Fruit fly (Drosophila melanogaster): ENCODE results near the gene CG42238.

The CG42238 gene

dm6 chr2L:21096448-21096994 is 44.6 kb upstream of the CG42238 start, which contains the start of gene CG34136 (continued):
- no peak for TF ChIP-seq CG32772 (GFP tag; IDR thresholded peaks at IDR 0.05)
- TF ChIP-seq dpn (GFP tag; optimal IDR thresholded peaks at IDR 0.05): peak in 1 of 2 experiments; percentile 41
- TF ChIP-seq CG17361 (GFP tag; IDR thresholded peaks at IDR 0.05): peak; percentile 66; the same call in 2 of the 3 replicates
- TF ChIP-seq so (GFP tag; IDR thresholded peaks at IDR 0.05): 0 out of 3 replicates have a peak, but pooled peaks have one; percentile 26
- peak; percentile 44; the same call in 1 of the 2 replicates for TF ChIP-seq Xrp1 (GFP tag; IDR thresholded peaks at IDR 0.05)
- no peak for TF ChIP-seq CG12219 (GFP tag; optimal IDR thresholded peaks at IDR 0.05)

dm6 chr2L:21090958-21091357 is 39.0 kb upstream of the CG42238 start, which contains the start of gene CG14397:
TSS of gene CG14397 (plus strand) at chr2L:21091227.
- TF ChIP-seq lov (optimal IDR thresholded peaks at IDR 0.05) (no peak), lov (GFP tag; IDR thresholded peaks at IDR 0.05) (no peak), Blimp-1 (GFP tag; optimal IDR thresholded peaks at IDR 0.05) (peak; percentile 66), pita (GFP tag; optimal IDR thresholded peaks at IDR 0.05) (no peak), CG30431 (GFP tag; optimal IDR thresholded peaks at IDR 0.05) (no peak), Asciz (GFP tag; optimal IDR thresholded peaks at IDR 0.05) (peak; percentile 68), tup (GFP tag; optimal IDR thresholded peaks at IDR 0.05) (no peak), vvl (GFP tag; IDR thresholded peaks at IDR 0.05) (no peak), ewg (GFP tag; optimal IDR thresholded peaks at IDR 0.05) (no peak), CG18011 (GFP tag; optimal IDR thresholded peaks at IDR 0.05) (peak; percentile 88)

dm6 chr2L:21089075-21089474 is 37.1 kb upstream of the CG42238 start, which contains the start of gene CG9259:
TSS of gene CG9259 (plus strand) at chr2L:21089375.
- TF ChIP-seq NFAT (GFP tag; IDR thresholded peaks at IDR 0.05) (no peak), Usf (GFP tag; optimal IDR thresholded peaks at IDR 0.05) (no peak), CG2678 (tag; optimal IDR thresholded peaks at IDR 0.05) (peak; percentile 3), ap (GFP tag; IDR thresholded peaks at IDR 0.05) (no peak), pita (GFP tag; optimal IDR thresholded peaks at IDR 0.05) (no peak), CG31441 (GFP tag; IDR thresholded peaks at IDR 0.05) (no peak), en (GFP tag; optimal IDR thresholded peaks at IDR 0.05) (no peak), CG8388 (GFP tag; optimal IDR thresholded peaks at IDR 0.05) (no peak), bab2 (GFP tag; optimal IDR thresholded peaks at IDR 0.05) (no peak), danr (GFP tag; IDR thresholded peaks at IDR 0.05) (no peak), mirr (GFP tag; optimal IDR thresholded peaks at IDR 0.05) (no peak), CG18764 (GFP tag; optimal IDR thresholded peaks at IDR 0.05) (no peak), CG3407 (GFP tag; optimal IDR thresholded peaks at IDR 0.05) (no peak), Awh (GFP tag; IDR thresholded peaks at IDR 0.05) (no peak), CG2129 (GFP tag; IDR thresholded peaks at IDR 0.05; ENCODE audit: partially characterized antibody) (no peak), Hr78 (GFP tag; optimal IDR thresholded peaks at IDR 0.05) (peak in 1 of 2 experiments; percentile 3), CG4730 (GFP tag; IDR thresholded peaks at IDR 0.05) (no peak)

- TF ChIP-seq H2.0 (GFP tag; IDR thresholded peaks at IDR 0.05) (no peak), stc (GFP tag; IDR thresholded peaks at IDR 0.05) (no peak)
These were observed 36.7 kb upstream of the CG42238 start, which contains the start of gene ppk13 for dm6 chr2L:21088651-21089050. TSS of gene ppk13 (minus strand) at chr2L:21088751.

DNA sequence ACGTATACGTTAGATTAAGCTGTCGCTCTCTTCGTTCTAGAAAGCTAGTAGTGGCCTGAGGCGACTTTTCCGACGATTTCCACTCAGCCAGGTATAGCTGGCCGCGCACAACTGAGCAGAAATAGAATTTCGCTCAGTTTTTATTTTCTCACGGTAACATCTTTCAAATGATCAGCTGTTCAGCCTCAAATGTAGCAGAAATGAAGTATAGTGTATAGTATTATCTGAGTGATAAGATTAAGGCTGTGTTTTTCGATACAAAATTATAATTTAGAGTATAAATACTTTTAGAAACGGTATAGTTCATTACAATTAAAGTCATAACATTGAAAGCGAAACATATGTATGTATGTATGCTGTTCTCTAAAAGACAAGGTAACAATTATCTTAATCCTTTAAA is 34.4 kb upstream of the CG42238 start, which contains the start of gene CG33509:
TSS of gene CG33509 (minus strand) at position 101 of the 400 bp plus-strand sequence.
- TF ChIP-seq CG9437 (GFP tag; optimal IDR thresholded peaks at IDR 0.05): peak; percentile 24
- no peak for TF ChIP-seq CG2875 (GFP tag; optimal IDR thresholded peaks at IDR 0.05)
- peak; percentile 83 for TF ChIP-seq z (GFP tag; IDR thresholded peaks at IDR 0.05)
